Worm (Caenorhabditis elegans) whole organism, L1 larva: Measurements from ENCODE around the gene algn-6.

Source experiments
- C16A3.4 ChIP-seq: fragments of 150-350 bp; optimal IDR thresholded peaks from 2 replicates; lab custom pipeline; 2014; ENCODE audit warnings: missing biosample characterization, missing genetic modification characterization
- F16B12.6 ChIP-seq: fragments of 150-350 bp; optimal IDR thresholded peaks from 2 replicates; lab custom pipeline; 2014; ENCODE audit warnings: missing biosample characterization, missing genetic modification characterization
- Y116A8C.19 ChIP-seq: sonication (generic microtip); optimal IDR thresholded peaks from 2 replicates; lab custom pipeline; 2016; ENCODE audit warnings: missing compliant biosample characterization, missing genetic modification characterization, borderline replicate concordance
- alr-1 ChIP-seq: fragments of 200-800 bp; sonication (Bioruptor generic); optimal IDR thresholded peaks from 2 replicates; lab custom pipeline; 2018; ENCODE audit warnings: borderline replicate concordance, mild to moderate bottlenecking, missing genetic modification characterization, missing compliant biosample characterization
- aly-2 ChIP-seq: fragments of 150-350 bp; optimal IDR thresholded peaks from 2 replicates; lab custom pipeline; 2014; ENCODE audit warnings: missing biosample characterization, missing genetic modification characterization
- blmp-1 ChIP-seq: fragments of 150-350 bp; optimal IDR thresholded peaks from 2 replicates; lab custom pipeline; 2014; ENCODE audit warnings: missing biosample characterization, missing genetic modification characterization
- ceh-8 ChIP-seq: fragments of 200-800 bp; sonication (Bioruptor generic); optimal IDR thresholded peaks from 2 replicates; lab custom pipeline; 2018; ENCODE audit warnings: mild to moderate bottlenecking, missing genetic modification characterization, moderate library complexity, missing compliant biosample characterization
- ceh-82 ChIP-seq, 3 experiments: fragments of 150-350 bp in 1 of 3; sonication (generic microtip) in 2 of 3; optimal IDR thresholded peaks; 2 replicates each; lab custom pipeline; 2014 to 2017; ENCODE audit warnings: missing biosample characterization in 3 of 3, missing genetic modification characterization in 3 of 3
- dsc-1 ChIP-seq: sonication (generic microtip); optimal IDR thresholded peaks from 2 replicates; lab custom pipeline; 2016; ENCODE audit warnings: mild to moderate bottlenecking, missing genetic modification characterization, missing compliant biosample characterization
- efl-1 ChIP-seq, 4 experiments: fragments of 150-350 bp; optimal IDR thresholded peaks in 3 of 4; peaks in 1 of 4; 1 replicate in 1 of 4; 2 replicates in 3 of 4; lab custom pipeline; 2014; ENCODE audit warnings: missing biosample characterization in 2 of 4, missing genetic modification characterization in 2 of 4, missing genetic modification reagents in 2 of 4
- efl-3 ChIP-seq: fragments of 200-800 bp; sonication (Bioruptor generic); optimal IDR thresholded peaks from 2 replicates; lab custom pipeline; 2018; ENCODE audit warnings: mild to moderate bottlenecking, missing genetic modification characterization, missing compliant biosample characterization
- egl-13 ChIP-seq: sonication (generic microtip); optimal IDR thresholded peaks from 2 replicates; lab custom pipeline; 2016; ENCODE audit warnings: missing genotype, missing genetic modification reagents, missing genetic modification characterization, missing compliant biosample characterization
- elt-2 ChIP-seq: sonication (generic microtip); optimal IDR thresholded peaks from 2 replicates; lab custom pipeline; 2016; ENCODE audit warnings: missing genetic modification characterization, mild to moderate bottlenecking, inconsistent platforms, missing compliant biosample characterization, missing genetic modification reagents
- fkh-8 ChIP-seq: sonication (generic microtip); optimal IDR thresholded peaks from 2 replicates; lab custom pipeline; 2016; ENCODE audit warnings: mild to moderate bottlenecking, missing genetic modification characterization, missing compliant biosample characterization
- grh-1 ChIP-seq: fragments of 200-800 bp; sonication (Bioruptor generic); IDR thresholded peaks from 2 replicates; pipeline ENCODE4 v1.3.6; 2022; ENCODE audit warnings: missing genetic modification reagents, missing genetic modification characterization, missing compliant biosample characterization
- hpl-2 ChIP-seq: fragments of 150-350 bp; optimal IDR thresholded peaks from 2 replicates; lab custom pipeline; 2014; ENCODE audit warnings: missing biosample characterization, missing genetic modification reagents, missing genetic modification characterization
- irx-1 ChIP-seq: sonication (generic microtip); optimal IDR thresholded peaks from 2 replicates; lab custom pipeline; 2016; ENCODE audit warnings: missing genetic modification characterization, missing compliant biosample characterization
- isw-1 ChIP-seq: fragments of 200-800 bp; sonication (Bioruptor generic); IDR thresholded peaks from 2 replicates; pipeline ENCODE4 v1.3.6; 2022; ENCODE audit warnings: missing genetic modification characterization, missing compliant biosample characterization
- lin-13 ChIP-seq: fragments of 150-350 bp; optimal IDR thresholded peaks from 2 replicates; lab custom pipeline; 2014; ENCODE audit warnings: missing biosample characterization, missing genetic modification reagents, missing genetic modification characterization
- lin-14 ChIP-seq: fragments of 200-800 bp; sonication (Bioruptor generic); optimal IDR thresholded peaks from 2 replicates; lab custom pipeline; 2018; ENCODE audit warnings: mild to moderate bottlenecking, missing genetic modification characterization, moderate library complexity, missing compliant biosample characterization
- lin-35 ChIP-seq, 2 experiments: fragments of 150-350 bp; optimal IDR thresholded peaks; 2 replicates each; lab custom pipeline; 2014; ENCODE audit warnings: missing biosample characterization in 2 of 2, missing genetic modification characterization in 2 of 2, missing genetic modification reagents in 2 of 2
- lin-39 ChIP-seq: fragments of 150-350 bp; optimal IDR thresholded peaks from 2 replicates; lab custom pipeline; 2014; ENCODE audit warnings: missing biosample characterization, missing genetic modification reagents, missing genetic modification characterization
- mab-9 ChIP-seq: fragments of 200-800 bp; sonication (Bioruptor generic); IDR thresholded peaks from 2 replicates; pipeline ENCODE4 v1.3.6; 2022; ENCODE audit warnings: missing genetic modification reagents, missing genetic modification characterization, missing compliant biosample characterization
- mdl-1 ChIP-seq, 2 experiments: fragments of 150-350 bp; optimal IDR thresholded peaks; 2 replicates each; lab custom pipeline; 2014 to 2017; ENCODE audit warnings: missing biosample characterization in 2 of 2, missing genetic modification characterization in 2 of 2, inconsistent platforms in 1 of 2
- mef-2 ChIP-seq: fragments of 150-350 bp; optimal IDR thresholded peaks from 2 replicates; lab custom pipeline; 2014; ENCODE audit warnings: missing biosample characterization, missing genetic modification characterization
- nhr-11 ChIP-seq: fragments of 150-350 bp; optimal IDR thresholded peaks from 2 replicates; lab custom pipeline; 2014; ENCODE audit warnings: missing biosample characterization, missing genetic modification characterization
- nhr-28 ChIP-seq: fragments of 150-350 bp; optimal IDR thresholded peaks from 2 replicates; lab custom pipeline; 2014; ENCODE audit warnings: missing biosample characterization, missing genetic modification characterization
- nhr-47 ChIP-seq: sonication (generic microtip); optimal IDR thresholded peaks from 2 replicates; lab custom pipeline; 2016; ENCODE audit warnings: mild to moderate bottlenecking, missing genetic modification characterization, moderate library complexity, missing compliant biosample characterization
- nhr-71 ChIP-seq: sonication (generic microtip); optimal IDR thresholded peaks from 2 replicates; lab custom pipeline; 2016; ENCODE audit warnings: mild to moderate bottlenecking, missing genetic modification characterization, moderate library complexity, missing compliant biosample characterization
- nhr-76 ChIP-seq: sonication (generic microtip); optimal IDR thresholded peaks from 2 replicates; lab custom pipeline; 2017; ENCODE audit warnings: missing biosample characterization, missing genetic modification characterization
- nhr-77 ChIP-seq: fragments of 150-350 bp; optimal IDR thresholded peaks from 2 replicates; lab custom pipeline; 2014; ENCODE audit warnings: missing biosample characterization, missing genetic modification characterization
- nhr-84 ChIP-seq: sonication (generic microtip); optimal IDR thresholded peaks from 2 replicates; lab custom pipeline; 2017; ENCODE audit warnings: missing biosample characterization, missing genetic modification characterization
- nhr-90 ChIP-seq: sonication (generic microtip); optimal IDR thresholded peaks from 2 replicates; lab custom pipeline; 2016; ENCODE audit warnings: mild to moderate bottlenecking, missing genetic modification characterization, missing compliant biosample characterization; ENCODE audit not compliant: poor library complexity
- pax-3 ChIP-seq: fragments of 200-800 bp; sonication (Bioruptor generic); optimal IDR thresholded peaks from 2 replicates; lab custom pipeline; 2018; ENCODE audit warnings: mild to moderate bottlenecking, missing genetic modification characterization, moderate library complexity, missing compliant biosample characterization
- skn-1 ChIP-seq: fragments of 150-350 bp; optimal IDR thresholded peaks from 2 replicates; lab custom pipeline; 2014; ENCODE audit warnings: missing biosample characterization, missing genetic modification characterization
- snpc-4 ChIP-seq: fragments of 150-350 bp; optimal IDR thresholded peaks from 2 replicates; lab custom pipeline; 2014; ENCODE audit warnings: missing biosample characterization, missing genetic modification characterization
- snu-23 ChIP-seq: sonication (generic microtip); optimal IDR thresholded peaks from 2 replicates; lab custom pipeline; 2016; ENCODE audit warnings: missing genetic modification characterization, missing compliant biosample characterization
- sox-4 ChIP-seq: sonication (generic microtip); optimal IDR thresholded peaks from 2 replicates; lab custom pipeline; 2016; ENCODE audit warnings: missing genetic modification characterization, missing compliant biosample characterization
- tbx-2 ChIP-seq: sonication (generic microtip); optimal IDR thresholded peaks from 2 replicates; lab custom pipeline; 2016; ENCODE audit warnings: missing genetic modification characterization, missing compliant biosample characterization
- unc-98 ChIP-seq: fragments of 200-800 bp; sonication (Bioruptor generic); IDR thresholded peaks from 2 replicates; pipeline ENCODE4 v1.3.6; 2022; ENCODE audit warnings: missing genetic modification characterization, missing compliant biosample characterization
- vab-15 ChIP-seq: sonication (generic microtip); optimal IDR thresholded peaks from 2 replicates; lab custom pipeline; 2017; ENCODE audit warnings: missing genotype, mild to moderate bottlenecking, missing genetic modification characterization, missing compliant biosample characterization
- zip-4 ChIP-seq: fragments of 200-800 bp; sonication (Bioruptor generic); optimal IDR thresholded peaks from 2 replicates; lab custom pipeline; 2018; ENCODE audit warnings: mild to moderate bottlenecking, missing genetic modification characterization, moderate library complexity, missing compliant biosample characterization
- ztf-11 ChIP-seq, 2 experiments: sonication (generic microtip); optimal IDR thresholded peaks; 2 replicates each; lab custom pipeline; 2016 to 2017; ENCODE audit warnings: missing genetic modification characterization in 2 of 2, missing biosample characterization in 1 of 2, missing compliant biosample characterization in 1 of 2
- ztf-4 ChIP-seq: fragments of 150-350 bp; optimal IDR thresholded peaks from 2 replicates; lab custom pipeline; 2014; ENCODE audit warnings: missing biosample characterization, missing genetic modification characterization

algn-6 gene

DNA sequence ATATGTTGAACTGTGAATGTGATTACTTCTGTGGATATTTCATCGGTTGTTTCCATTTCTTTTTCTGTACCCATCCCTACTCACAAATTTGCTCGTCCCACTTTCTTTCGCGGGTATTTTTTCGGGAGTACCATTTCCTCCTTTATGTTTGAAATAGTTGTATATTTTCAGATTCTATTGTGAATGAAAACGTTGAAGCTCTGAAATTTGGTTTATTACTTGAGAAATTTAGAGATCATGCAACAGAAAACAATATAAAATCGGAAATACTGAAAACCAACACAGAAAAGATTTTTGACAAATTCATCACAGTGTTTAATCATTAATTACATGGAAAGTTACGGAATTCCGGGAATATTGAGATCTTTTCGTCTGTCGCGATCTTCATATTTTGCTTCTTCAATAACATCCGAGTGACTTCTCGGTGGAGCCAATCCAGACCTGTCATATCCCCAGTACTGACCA lies 19.0 kb upstream of the algn-6 start:
- TF ChIP-seq mdl-1 (tag; optimal IDR thresholded peaks at IDR 0.05; lab: Kevin White, UChicago), result no peak
- no peak for TF ChIP-seq nhr-76 (tag; lab: Kevin White, UChicago)
- TF ChIP-seq efl-1 (optimal IDR thresholded peaks at IDR 0.05; lab: Kevin White, UChicago), result no peak
- TF ChIP-seq efl-1 (GFP tag; optimal IDR thresholded peaks at IDR 0.05 in 1 of 2; lab: Kevin White, UChicago), result peak in 1 of 2 experiments; percentile 54
- no peak for TF ChIP-seq ceh-82 (tag; optimal IDR thresholded peaks at IDR 0.05; lab: Kevin White, UChicago)
- TF ChIP-seq aly-2 (tag; lab: Kevin White, UChicago), result peak; percentile 47
- no peak for TF ChIP-seq nhr-28
- TF ChIP-seq nhr-90 (tag; lab: Kevin White, UChicago), result peak; percentile 20

DNA sequence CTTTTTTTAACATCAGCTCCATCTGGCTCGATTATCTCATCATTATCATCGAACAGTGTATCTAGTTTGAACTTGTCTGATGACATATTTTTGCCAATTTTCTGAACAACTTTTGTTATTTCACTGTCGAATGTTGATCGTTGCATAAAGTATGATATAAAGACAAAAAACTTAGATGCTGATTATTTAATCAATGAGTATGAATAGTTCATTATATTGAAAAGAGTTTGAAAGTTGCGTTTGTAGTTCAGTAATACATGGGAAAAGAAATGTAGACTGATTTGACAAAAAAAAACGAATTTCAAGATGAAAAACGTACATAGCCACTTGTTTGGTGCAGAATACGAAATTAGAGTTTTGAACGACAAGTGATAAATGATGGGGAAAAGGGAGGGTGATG lies 17.1 kb upstream of the algn-6 start, which contains the start of gene hda-2:
Gene hda-2, minus strand, starts transcription at position 101 of the 400 bp plus-strand sequence.
- no peak for TF ChIP-seq zip-4 (GFP tag; lab: Kevin White, UChicago)
- no peak for TF ChIP-seq lin-14
- no peak for TF ChIP-seq pax-3 (tag; lab: Kevin White, UChicago)
- TF ChIP-seq ztf-4 (tag; lab: Kevin White, UChicago), result no peak
- TF ChIP-seq F16B12.6 (tag; lab: Kevin White, UChicago), result no peak
- no peak for TF ChIP-seq lin-39 (tag; lab: Kevin White, UChicago)
- TF ChIP-seq nhr-11 (tag; lab: Kevin White, UChicago), result no peak
- TF ChIP-seq, all 84 proteins: peak for 0

DNA sequence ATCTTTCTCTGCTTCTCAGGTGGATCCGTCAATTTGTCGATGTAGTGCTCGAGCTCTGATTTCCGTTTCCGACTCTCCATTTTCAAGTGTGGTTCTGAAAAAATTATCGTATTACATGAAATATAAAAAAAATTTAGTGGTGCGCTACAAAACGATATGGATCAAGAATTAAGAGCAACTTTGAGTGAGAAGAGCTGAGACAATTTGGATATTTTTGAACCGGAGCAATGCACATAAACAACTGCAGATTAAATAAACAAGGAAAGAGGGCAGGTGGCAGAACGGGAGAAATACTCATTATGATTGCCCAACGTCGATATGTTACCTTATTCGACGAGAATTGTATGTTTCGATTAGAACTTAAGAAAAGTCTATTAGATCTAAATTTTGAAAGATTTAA lies 11.9 kb upstream of the algn-6 start, which contains the start of gene swsn-7:
Gene swsn-7, minus strand, starts transcription at position 101 of the 400 bp plus-strand sequence.
- TF ChIP-seq sox-4, result no peak
- TF ChIP-seq nhr-77 (tag; lab: Kevin White, UChicago), result no peak
- no peak for TF ChIP-seq lin-13 (GFP tag; lab: Kevin White, UChicago)
- TF ChIP-seq hpl-2 (GFP tag; lab: Kevin White, UChicago), result no peak
- no peak for TF ChIP-seq efl-3 (GFP tag; lab: Kevin White, UChicago)
- TF ChIP-seq mdl-1 (tag; optimal IDR thresholded peaks at IDR 0.05; lab: Kevin White, UChicago), result no peak
- TF ChIP-seq dsc-1 (tag; lab: Kevin White, UChicago), result no peak
- TF ChIP-seq efl-1 (optimal IDR thresholded peaks at IDR 0.05; lab: Kevin White, UChicago), result no peak
- peak in 1 of 2 experiments; percentile 61 for TF ChIP-seq efl-1 (GFP tag; optimal IDR thresholded peaks at IDR 0.05 in 1 of 2; lab: Kevin White, UChicago)

DNA sequence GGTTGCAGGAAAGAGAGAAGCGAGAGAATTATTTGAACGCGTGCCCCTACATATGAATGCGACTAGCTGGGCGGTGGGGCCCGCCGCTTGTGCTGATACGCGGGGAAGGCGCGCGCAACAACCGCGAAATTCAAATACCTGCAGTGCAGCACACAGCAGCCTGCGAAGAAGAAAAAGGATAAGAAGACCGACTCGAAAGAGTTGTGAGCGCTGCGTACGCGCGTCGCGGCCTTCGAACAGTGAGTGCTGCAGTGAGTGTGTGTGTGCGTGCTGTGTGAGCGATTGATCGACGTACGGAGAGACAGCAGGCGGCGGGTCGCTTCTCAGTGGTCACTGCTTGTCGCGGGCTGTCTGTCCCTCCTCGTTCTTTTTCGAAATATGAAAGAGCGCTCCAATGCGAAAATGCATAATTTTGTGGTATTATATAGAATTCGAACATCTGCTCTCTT lies 11.3 kb upstream of the algn-6 start:
- no peak for TF ChIP-seq grh-1 (GFP tag; lab: Robert Waterston, UW)
- peak in 1 of 2 experiments; percentile 51 for TF ChIP-seq ztf-11 (tag; optimal IDR thresholded peaks at IDR 0.05; lab: Kevin White, UChicago)
- TF ChIP-seq lin-35 (GFP tag; optimal IDR thresholded peaks at IDR 0.05; lab: Kevin White, UChicago), result peak; percentile 65 to 73
- peak; percentile 48 for TF ChIP-seq egl-13 (tag; lab: Kevin White, UChicago)
- no peak for TF ChIP-seq alr-1 (tag; lab: Kevin White, UChicago)
- TF ChIP-seq isw-1, result peak; percentile 48
- TF ChIP-seq sox-4, result peak; percentile 46
- peak; percentile 40 for TF ChIP-seq irx-1 (tag; lab: Kevin White, UChicago)
- TF ChIP-seq nhr-71 (tag; lab: Kevin White, UChicago), result peak; percentile 79
- no peak for TF ChIP-seq F16B12.6 (tag; lab: Kevin White, UChicago)
- TF ChIP-seq blmp-1, result peak; percentile 4
- peak; percentile 91 for TF ChIP-seq fkh-8
- TF ChIP-seq unc-98 (GFP tag; lab: Robert Waterston, UW), result no peak
- no peak for TF ChIP-seq nhr-84 (tag; lab: Kevin White, UChicago)
- TF ChIP-seq vab-15 (tag; lab: Kevin White, UChicago), result peak; percentile 32
- peak in 2 of 3 experiments; percentile 49 to 76 for TF ChIP-seq ceh-82 (tag; optimal IDR thresholded peaks at IDR 0.05; lab: Kevin White, UChicago)
- TF ChIP-seq Y116A8C.19 (tag; lab: Kevin White, UChicago), result no peak
- TF ChIP-seq ceh-8 (GFP tag; lab: Kevin White, UChicago), result peak; percentile 79
- TF ChIP-seq mdl-1 (tag; optimal IDR thresholded peaks at IDR 0.05; lab: Kevin White, UChicago), result peak in 1 of 2 experiments; percentile 72
- no peak for TF ChIP-seq lin-39 (tag; lab: Kevin White, UChicago)
- TF ChIP-seq skn-1, result peak; percentile 63
- peak; percentile 77 for TF ChIP-seq nhr-77 (tag; lab: Kevin White, UChicago)
- peak; percentile 82 for TF ChIP-seq snu-23
- peak; percentile 48; the same call in 1 of the 2 replicates for TF ChIP-seq mab-9
- TF ChIP-seq snpc-4 (tag; lab: Kevin White, UChicago), result peak; percentile 46
- TF ChIP-seq nhr-47, result peak; percentile 76
- peak; percentile 66 for TF ChIP-seq tbx-2 (tag; lab: Kevin White, UChicago)
- TF ChIP-seq mef-2 (tag; lab: Kevin White, UChicago), result peak; percentile 46
- peak; percentile 81 for TF ChIP-seq C16A3.4 (tag; lab: Kevin White, UChicago)
- no peak for TF ChIP-seq aly-2 (tag; lab: Kevin White, UChicago)
- peak; percentile 30 for TF ChIP-seq elt-2 (tag; lab: Kevin White, UChicago)
